Fruit fly (Drosophila melanogaster): Measurements from ENCODE around the gene Nin.

- TF ChIP-seq br (GFP tag; optimal IDR thresholded peaks at IDR 0.05) (no peak), Dfd (GFP tag; optimal IDR thresholded peaks at IDR 0.05) (no peak), dsf (GFP tag; optimal IDR thresholded peaks at IDR 0.05; ENCODE audit: borderline replicate concordance) (no peak), Vsx2 (GFP tag; optimal IDR thresholded peaks at IDR 0.05; ENCODE audit: partially characterized antibody) (peak; percentile 22), Dif (GFP tag; optimal IDR thresholded peaks at IDR 0.05; ENCODE audit: partially characterized antibody) (peak; percentile 83)
These were observed 28.1 kb upstream of the Nin start for dm6 chr2L:5306373-5306997.
